Worm (Caenorhabditis elegans): Measurements from ENCODE around the gene C05C8.5.

C05C8.5 gene

DNA sequence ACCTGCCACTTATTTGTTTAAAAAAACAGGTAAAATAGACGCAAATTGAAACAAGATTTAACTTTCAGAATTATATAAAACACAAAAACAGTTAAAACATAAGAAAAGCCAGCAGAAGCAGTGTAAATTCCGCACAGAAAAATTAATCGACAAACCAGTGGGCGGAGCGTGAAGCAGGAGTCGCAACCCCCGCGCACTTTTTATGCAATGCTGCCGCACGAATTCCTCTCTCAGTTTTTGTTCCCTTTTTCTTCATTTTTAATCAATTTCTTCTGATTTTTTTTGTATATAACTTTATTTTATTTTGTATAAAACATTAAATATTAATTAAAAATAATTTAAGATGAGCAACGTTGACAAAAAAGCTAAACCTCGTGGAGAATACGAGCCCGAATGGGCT, 3.8 kb downstream of the C05C8.5 start, which contains the start of the genes gei-6 and krr-1 (continued):
- peak; percentile 58; the same call in 1 of the 2 replicates for TF ChIP-seq pha-4 (GFP tag; IDR thresholded peaks at IDR 0.05)
- TF ChIP-seq pha-4 (tag; optimal IDR thresholded peaks at IDR 0.05): no peak
- no peak for TF ChIP-seq Y105C5A.15 (GFP tag; IDR thresholded peaks at IDR 0.05)
- peak; percentile 3 for TF ChIP-seq hlh-11 (tag; optimal IDR thresholded peaks at IDR 0.05)
- no peak for TF ChIP-seq mdt-29 (GFP tag; IDR thresholded peaks at IDR 0.05)
- TF ChIP-seq hlh-30 (tag; optimal IDR thresholded peaks at IDR 0.05; ENCODE audit: insufficient read depth): peak; percentile 11
- no peak for TF ChIP-seq Y5F2A.4 (GFP tag; optimal IDR thresholded peaks at IDR 0.05)
- peak; percentile 71 for TF ChIP-seq lin-38 (GFP tag; IDR thresholded peaks at IDR 0.05)
- TF ChIP-seq aha-1 (tag): peak; percentile 30
- no peak for TF ChIP-seq lin-13 (GFP tag; optimal IDR thresholded peaks at IDR 0.05)
- TF ChIP-seq nhr-77 (tag; optimal IDR thresholded peaks at IDR 0.05): peak; percentile 15

DNA sequence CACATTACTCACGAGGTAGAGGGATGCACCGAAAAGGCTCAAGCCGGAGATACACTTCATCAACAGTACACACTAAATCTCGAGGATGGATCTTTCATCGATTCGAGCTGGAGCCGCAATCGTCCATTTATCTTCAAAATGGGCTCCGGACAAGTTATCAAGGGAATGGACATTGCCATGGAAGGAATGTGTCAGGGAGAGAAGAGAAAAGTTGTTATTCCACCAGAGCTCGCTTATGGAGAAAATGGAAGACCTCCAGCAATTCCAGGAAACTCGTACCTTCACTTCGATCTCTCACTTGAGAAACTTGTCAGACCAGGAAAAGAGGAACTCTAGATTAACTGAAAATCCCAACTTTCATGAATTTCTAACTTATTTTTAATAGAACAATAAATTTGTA, 8.7 kb downstream of the C05C8.5 start:
- TF ChIP-seq daf-16 (GFP tag; optimal IDR thresholded peaks at IDR 0.05): no peak
- no peak for TF ChIP-seq daf-16 (tag; optimal IDR thresholded peaks at IDR 0.05)
- no peak for TF ChIP-seq egl-43 (GFP tag; IDR thresholded peaks at IDR 0.05)
- TF ChIP-seq aha-1 (tag): peak; percentile 86
- TF ChIP-seq ama-1 (optimal IDR thresholded peaks at IDR 0.05): peak; percentile 56
- TF ChIP-seq dpl-1 (GFP tag; optimal IDR thresholded peaks at IDR 0.05): no peak

DNA sequence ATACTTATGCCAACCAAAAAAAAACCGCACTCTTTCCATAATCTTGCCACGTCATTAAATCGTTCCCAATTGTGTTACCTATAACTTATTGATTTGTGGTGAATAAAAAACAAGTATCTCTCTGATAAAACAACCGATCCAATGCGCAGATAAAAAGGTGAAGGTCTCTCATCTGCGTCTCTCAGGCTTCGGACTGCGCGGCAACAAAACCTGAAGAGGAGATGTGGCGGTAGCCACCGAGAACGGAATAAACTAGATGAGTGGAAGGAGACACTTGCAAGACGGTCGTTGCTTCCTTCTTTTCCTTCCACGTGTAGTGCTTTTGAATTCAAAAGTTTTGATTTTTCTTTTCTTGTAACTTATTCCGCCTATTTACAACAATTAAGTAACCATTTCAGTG, 9.7 kb downstream of the C05C8.5 start, which contains the start of gene fkb-3:
TSS of gene fkb-3 (plus strand) at position 277 of the 400 bp plus-strand sequence.
- TF ChIP-seq dmd-6 (GFP tag; IDR thresholded peaks at IDR 0.05) (no peak), nhr-28 (tag; optimal IDR thresholded peaks at IDR 0.05) (peak; percentile 20), mdl-1 (tag; optimal IDR thresholded peaks at IDR 0.05) (peak in 1 of 2 experiments; percentile 48), saeg-2 (GFP tag; IDR thresholded peaks at IDR 0.05) (no peak), mxl-3 (GFP tag; optimal IDR thresholded peaks at IDR 0.05) (peak; percentile 25)

DNA sequence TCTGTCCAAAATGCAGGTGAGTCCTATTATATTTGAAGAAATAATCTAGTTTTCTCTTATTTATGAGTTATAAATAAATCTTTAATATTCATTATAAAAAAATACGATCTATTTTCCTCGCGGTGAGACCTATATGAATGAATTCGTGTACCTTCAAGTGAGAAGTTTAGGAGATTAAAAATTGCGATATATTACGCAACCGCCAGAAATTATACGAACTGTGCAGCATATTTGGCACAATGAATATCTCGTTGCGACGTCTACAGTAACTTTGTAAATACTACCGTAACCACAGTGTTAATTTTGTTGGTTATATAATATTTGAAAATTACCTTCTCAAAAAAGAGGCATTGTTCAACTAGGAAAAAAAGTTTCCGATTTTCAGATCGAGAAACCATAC, 10.3 kb downstream of the C05C8.5 start:
- TF ChIP-seq tag-97 (GFP tag; IDR thresholded peaks at IDR 0.05): no peak
- TF ChIP-seq unc-62 (GFP tag; optimal IDR thresholded peaks at IDR 0.05 in 1 of 2): peak in 1 of 2 experiments; percentile 60
- TF ChIP-seq unc-62 (tag; optimal IDR thresholded peaks at IDR 0.05): no peak
- no peak for TF ChIP-seq T26A8.4 (GFP tag; IDR thresholded peaks at IDR 0.05)

DNA sequence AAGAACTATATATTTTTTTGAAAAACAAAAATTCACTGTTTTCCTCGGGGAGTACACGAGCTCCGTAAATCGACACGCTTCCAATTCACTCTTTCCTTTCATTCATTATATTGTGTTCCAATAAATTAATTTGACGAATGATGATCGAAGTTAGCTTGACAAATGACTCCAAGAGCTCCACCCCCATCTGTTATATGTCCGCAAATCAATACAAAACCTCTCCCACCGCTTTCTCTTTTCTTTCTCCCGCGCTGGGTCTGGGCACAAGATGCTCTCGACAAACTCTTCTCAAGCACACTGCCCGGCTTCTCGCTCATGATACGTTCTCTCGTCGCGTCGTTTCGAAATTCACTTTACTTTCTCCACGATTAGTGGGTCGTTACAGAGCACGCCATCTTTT, 10.7 kb downstream of the C05C8.5 start, which contains the start of gene C13F10.1:
TSS of gene C13F10.1 (plus strand) at position 138 of the 400 bp plus-strand sequence.
- TF ChIP-seq mes-2 (tag; optimal IDR thresholded peaks at IDR 0.05; ENCODE audit: poor library complexity, severe bottlenecking) (peak; percentile 20), hlh-30 (tag; optimal IDR thresholded peaks at IDR 0.05; ENCODE audit: insufficient read depth) (peak; percentile 4), unc-62 (GFP tag; optimal IDR thresholded peaks at IDR 0.05 in 1 of 2) (peak in 1 of 2 experiments; percentile 54), unc-62 (tag; optimal IDR thresholded peaks at IDR 0.05) (no peak), arid-1 (GFP tag; conservative IDR thresholded peaks at IDR 0.05) (no peak)

DNA sequence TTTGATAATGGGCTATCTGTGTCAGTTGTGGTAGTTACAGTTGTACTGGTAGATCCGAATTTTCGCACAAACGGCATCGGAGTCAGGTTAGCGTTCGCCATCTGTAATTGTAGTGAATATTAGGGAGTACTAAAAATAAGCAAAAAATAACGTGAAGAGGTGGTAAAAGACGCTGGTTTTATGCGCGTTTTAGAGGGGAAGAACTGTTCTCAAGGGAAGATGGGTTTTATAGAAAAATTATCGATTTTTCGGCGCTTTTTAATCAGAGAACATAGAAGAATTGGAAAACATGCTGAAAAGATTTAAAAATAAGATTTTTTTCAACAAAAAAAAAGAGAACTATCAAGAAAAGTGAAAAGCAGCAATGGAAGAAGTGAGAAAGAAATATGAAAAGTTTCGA, 11.5 kb downstream of the C05C8.5 start, which contains the start of gene C13F10.7:
TSS of gene C13F10.7 (minus strand) at position 101 of the 400 bp plus-strand sequence.
- TF ChIP-seq skn-1 (tag; optimal IDR thresholded peaks at IDR 0.05): no peak
- peak; percentile 25 for TF ChIP-seq ceh-28 (tag; optimal IDR thresholded peaks at IDR 0.05)
- no peak for TF ChIP-seq rbr-2 (tag; optimal IDR thresholded peaks at IDR 0.05)
- TF ChIP-seq daf-12 (tag; optimal IDR thresholded peaks at IDR 0.05): no peak
